Worm (Caenorhabditis elegans) whole organism, young adult: Measurements from ENCODE around the gene Y22D7AR.3.

Experiments used
- B0019.2 ChIP-seq: fragments of 200-800 bp; sonication (Bioruptor generic); conservative IDR thresholded peaks from 2 replicates; pipeline ENCODE4 v1.3.6; 2022; ENCODE audit warnings: missing genetic modification reagents, missing genetic modification characterization, missing compliant biosample characterization
- B0261.1 ChIP-seq: sonication (generic microtip); optimal IDR thresholded peaks from 2 replicates; lab custom pipeline; 2016; ENCODE audit warnings: mild to moderate bottlenecking, missing genetic modification characterization, moderate library complexity, missing compliant biosample characterization
- C06A6.2 ChIP-seq: fragments of 200-800 bp; sonication (Bioruptor generic); conservative IDR thresholded peaks from 2 replicates; pipeline ENCODE4 v1.3.6; 2022; ENCODE audit warnings: missing genetic modification characterization, missing compliant biosample characterization
- F39B2.1 ChIP-seq: fragments of 200-800 bp; sonication (Bioruptor generic); IDR thresholded peaks from 2 replicates; pipeline ENCODE4 v1.3.6; 2022; ENCODE audit warnings: missing genetic modification reagents, missing genetic modification characterization, missing compliant biosample characterization
- F49E8.2 ChIP-seq: sonication (generic microtip); optimal IDR thresholded peaks from 3 replicates; lab custom pipeline; 2017; ENCODE audit warnings: missing genetic modification characterization, mild to moderate bottlenecking, missing compliant biosample characterization, antibody characterized with exemption, moderate library complexity; ENCODE audit not compliant: insufficient read depth
- F52B5.7 ChIP-seq: sonication (generic microtip); optimal IDR thresholded peaks from 2 replicates; lab custom pipeline; 2016; ENCODE audit warnings: mild to moderate bottlenecking, missing genetic modification characterization, missing compliant biosample characterization
- F57C9.4 ChIP-seq: sonication (generic microtip); optimal IDR thresholded peaks from 2 replicates; lab custom pipeline; 2017; ENCODE audit warnings: mild to moderate bottlenecking, missing genetic modification characterization, missing compliant biosample characterization
- T07F8.4 ChIP-seq: sonication (generic microtip); optimal IDR thresholded peaks from 2 replicates; lab custom pipeline; 2016; ENCODE audit warnings: mild to moderate bottlenecking, missing genetic modification characterization, moderate library complexity, missing compliant biosample characterization
- Y53F4B.3 ChIP-seq: fragments of 200-800 bp; sonication (Bioruptor generic); IDR thresholded peaks from 2 replicates; pipeline ENCODE4 v1.3.6; 2022; ENCODE audit warnings: missing genetic modification reagents, missing genetic modification characterization, missing compliant biosample characterization
- Y53G8AR.9 ChIP-seq: fragments of 200-800 bp; sonication (Bioruptor generic); conservative IDR thresholded peaks from 2 replicates; pipeline ENCODE4 v1.3.6; 2022; ENCODE audit warnings: missing genetic modification reagents, missing genetic modification characterization, missing compliant biosample characterization
- Y56A3A.18 ChIP-seq: fragments of 200-800 bp; sonication (Bioruptor generic); IDR thresholded peaks from 2 replicates; pipeline ENCODE4 v1.3.6; 2022; ENCODE audit warnings: missing genetic modification reagents, missing genetic modification characterization, missing compliant biosample characterization
- Y79H2A.3 ChIP-seq: fragments of 200-800 bp; sonication (Bioruptor generic); conservative IDR thresholded peaks from 2 replicates; pipeline ENCODE4 v1.3.6; 2022; ENCODE audit warnings: missing genetic modification reagents, missing genetic modification characterization, missing compliant biosample characterization
- Y95B8A.8 ChIP-seq: fragments of 200-800 bp; sonication (Bioruptor generic); IDR thresholded peaks from 2 replicates; pipeline ENCODE4 v1.3.6; 2022; ENCODE audit warnings: missing genetic modification reagents, missing genetic modification characterization, missing compliant biosample characterization
- aptf-3 ChIP-seq: fragments of 200-800 bp; sonication (Bioruptor generic); IDR thresholded peaks from 2 replicates; pipeline ENCODE4 v1.3.6; 2022; ENCODE audit warnings: missing genetic modification characterization, missing compliant biosample characterization
- atf-7 ChIP-seq: sonication (generic microtip); optimal IDR thresholded peaks from 2 replicates; lab custom pipeline; 2017; ENCODE audit warnings: mild to moderate bottlenecking, missing genetic modification characterization, missing compliant biosample characterization
- athp-1 ChIP-seq: sonication (generic microtip); optimal IDR thresholded peaks from 2 replicates; lab custom pipeline; 2017; ENCODE audit warnings: mild to moderate bottlenecking, missing genetic modification characterization, missing compliant biosample characterization
- bed-2 ChIP-seq: fragments of 200-800 bp; sonication (Bioruptor generic); IDR thresholded peaks from 2 replicates; pipeline ENCODE4 v1.3.6; 2022; ENCODE audit warnings: missing genetic modification reagents, missing genetic modification characterization, missing compliant biosample characterization
- cebp-1 ChIP-seq, 2 experiments: fragments of 200-800 bp in 1 of 2; sonication (Bioruptor generic) in 1 of 2; sonication (generic microtip) in 1 of 2; IDR thresholded peaks in 1 of 2; optimal IDR thresholded peaks in 1 of 2; 2 replicates each; pipeline versions ENCODE4 v1.3.6 to Lab custom; 2017 to 2022; ENCODE audit warnings: missing compliant biosample characterization in 2 of 2, missing genetic modification characterization in 2 of 2, mild to moderate bottlenecking in 1 of 2, missing genetic modification reagents in 1 of 2, moderate library complexity in 1 of 2
- ceh-100 ChIP-seq: fragments of 200-800 bp; sonication (Bioruptor generic); IDR thresholded peaks from 2 replicates; pipeline ENCODE4 v1.3.6; 2022; ENCODE audit warnings: missing genetic modification reagents, missing genetic modification characterization, missing compliant biosample characterization
- ceh-91 ChIP-seq: fragments of 200-800 bp; sonication (Bioruptor generic); IDR thresholded peaks from 2 replicates; pipeline ENCODE4 v1.3.6; 2022; ENCODE audit warnings: missing genetic modification reagents, missing genetic modification characterization, missing compliant biosample characterization
- him-1 ChIP-seq: sonication (generic microtip); optimal IDR thresholded peaks from 2 replicates; lab custom pipeline; 2016; ENCODE audit warnings: missing genotype, missing genetic modification reagents, missing genetic modification characterization, missing compliant biosample characterization
- hmg-1.2 ChIP-seq: fragments of 200-800 bp; sonication (Bioruptor generic); IDR thresholded peaks from 2 replicates; pipeline ENCODE4 v1.3.6; 2022; ENCODE audit warnings: missing genetic modification reagents, missing genetic modification characterization, missing compliant biosample characterization
- hmg-20 ChIP-seq: fragments of 200-800 bp; sonication (Bioruptor generic); IDR thresholded peaks from 2 replicates; pipeline ENCODE4 v1.3.6; 2022; ENCODE audit warnings: missing genetic modification reagents, missing genetic modification characterization, missing compliant biosample characterization
- lin-40 ChIP-seq: sonication (generic microtip); optimal IDR thresholded peaks from 2 replicates; lab custom pipeline; 2016; ENCODE audit warnings: missing genetic modification characterization, mild to moderate bottlenecking, missing compliant biosample characterization, missing genotype, missing genetic modification reagents
- lsl-1 ChIP-seq: fragments of 200-800 bp; sonication (Bioruptor generic); optimal IDR thresholded peaks from 2 replicates; lab custom pipeline; 2018; ENCODE audit warnings: mild to moderate bottlenecking, missing genetic modification characterization, moderate library complexity, missing compliant biosample characterization
- lsy-27 ChIP-seq: sonication (generic microtip); optimal IDR thresholded peaks from 2 replicates; lab custom pipeline; 2017; ENCODE audit warnings: missing genetic modification characterization, mild to moderate bottlenecking, missing compliant biosample characterization, antibody characterized with exemption, missing genotype, borderline replicate concordance; ENCODE audit not compliant: insufficient read depth
- madf-10 ChIP-seq: sonication (generic microtip); optimal IDR thresholded peaks from 2 replicates; lab custom pipeline; 2016; ENCODE audit warnings: mild to moderate bottlenecking, missing genetic modification characterization, missing compliant biosample characterization
- madf-6 ChIP-seq: fragments of 200-800 bp; sonication (Bioruptor generic); IDR thresholded peaks from 2 replicates; pipeline ENCODE4 v1.3.6; 2022; ENCODE audit warnings: missing genetic modification reagents, missing genetic modification characterization, missing compliant biosample characterization
- madf-8 ChIP-seq: fragments of 200-800 bp; sonication (Bioruptor generic); conservative IDR thresholded peaks from 2 replicates; pipeline ENCODE4 v1.3.6; 2022; ENCODE audit warnings: missing genetic modification reagents, missing genetic modification characterization, missing compliant biosample characterization
- mel-28 ChIP-seq: sonication (generic microtip); optimal IDR thresholded peaks from 2 replicates; lab custom pipeline; 2016; ENCODE audit warnings: borderline replicate concordance, mild to moderate bottlenecking, missing genetic modification characterization, missing compliant biosample characterization
- mes-4 ChIP-seq: sonication (generic microtip); optimal IDR thresholded peaks from 2 replicates; lab custom pipeline; 2016; ENCODE audit warnings: missing genotype, missing genetic modification characterization, missing compliant biosample characterization
- nhr-27 ChIP-seq: fragments of 200-800 bp; sonication (Bioruptor generic); optimal IDR thresholded peaks from 2 replicates; lab custom pipeline; 2018; ENCODE audit warnings: mild to moderate bottlenecking, missing genetic modification characterization, moderate library complexity, missing compliant biosample characterization
- nhr-80 ChIP-seq: sonication (generic microtip); optimal IDR thresholded peaks from 2 replicates; lab custom pipeline; 2016; ENCODE audit warnings: missing genetic modification characterization, missing compliant biosample characterization
- pbrm-1 ChIP-seq: fragments of 200-800 bp; sonication (Bioruptor generic); IDR thresholded peaks from 2 replicates; pipeline ENCODE4 v1.3.6; 2022; ENCODE audit warnings: missing genetic modification reagents, missing genetic modification characterization, missing compliant biosample characterization
- pha-4 ChIP-seq: fragments of 150-350 bp; sonication (generic microtip); optimal IDR thresholded peaks from 2 replicates; lab custom pipeline; 2014; ENCODE audit warnings: missing biosample characterization, missing genetic modification reagents, missing genetic modification characterization
- repo-1 ChIP-seq: sonication (generic microtip); optimal IDR thresholded peaks from 2 replicates; lab custom pipeline; 2017; ENCODE audit warnings: mild to moderate bottlenecking, missing genetic modification characterization, missing compliant biosample characterization
- sdz-38 ChIP-seq: sonication (generic microtip); optimal IDR thresholded peaks from 2 replicates; lab custom pipeline; 2016; ENCODE audit warnings: missing genotype, missing genetic modification characterization, missing compliant biosample characterization
- sea-2 ChIP-seq: fragments of 200-800 bp; sonication (Bioruptor generic); IDR thresholded peaks from 2 replicates; pipeline ENCODE4 v1.3.6; 2022; ENCODE audit warnings: missing genetic modification characterization, missing compliant biosample characterization
- snpc-4 ChIP-seq, 5 experiments: fragments of 150-350 bp in 1 of 5; sonication (generic microtip) in 4 of 5; optimal IDR thresholded peaks; 2 replicates each; lab custom pipeline; 2014 to 2018; ENCODE audit warnings: missing genetic modification characterization in 5 of 5, missing biosample characterization in 3 of 5, antibody characterized with exemption in 2 of 5, mild to moderate bottlenecking in 2 of 5, missing compliant biosample characterization in 2 of 5, missing genotype in 2 of 5, moderate library complexity in 2 of 5, missing genetic modification reagents in 1 of 5
- somi-1 ChIP-seq: fragments of 200-800 bp; sonication (Bioruptor generic); optimal IDR thresholded peaks from 2 replicates; lab custom pipeline; 2018; ENCODE audit warnings: mild to moderate bottlenecking, missing genetic modification characterization, missing compliant biosample characterization
- tbp1 ChIP-seq: fragments of 200-800 bp; sonication (Bioruptor generic); optimal IDR thresholded peaks from 2 replicates; lab custom pipeline; 2018; ENCODE audit warnings: mild to moderate bottlenecking, missing genetic modification characterization, missing compliant biosample characterization
- unc-130 ChIP-seq: sonication (generic microtip); optimal IDR thresholded peaks from 2 replicates; lab custom pipeline; 2016; ENCODE audit warnings: missing genetic modification reagents, missing genetic modification characterization, missing compliant biosample characterization
- unc-62 ChIP-seq: fragments of 150-350 bp; optimal IDR thresholded peaks from 2 replicates; lab custom pipeline; 2014; ENCODE audit warnings: missing biosample characterization, missing genetic modification reagents, missing genetic modification characterization
- ztf-18 ChIP-seq: sonication (generic microtip); optimal IDR thresholded peaks from 2 replicates; lab custom pipeline; 2016; ENCODE audit warnings: missing genotype, mild to moderate bottlenecking, missing genetic modification characterization, missing compliant biosample characterization
- ztf-22 ChIP-seq: fragments of 200-800 bp; sonication (Bioruptor generic); optimal IDR thresholded peaks from 2 replicates; lab custom pipeline; 2018; ENCODE audit warnings: mild to moderate bottlenecking, missing genetic modification characterization, moderate library complexity, missing compliant biosample characterization
- ztf-6 ChIP-seq: fragments of 200-800 bp; sonication (Bioruptor generic); IDR thresholded peaks from 2 replicates; pipeline ENCODE4 v1.3.6; 2022; ENCODE audit warnings: missing genetic modification reagents, missing genetic modification characterization, missing compliant biosample characterization

Y22D7AR.3 gene

DNA sequence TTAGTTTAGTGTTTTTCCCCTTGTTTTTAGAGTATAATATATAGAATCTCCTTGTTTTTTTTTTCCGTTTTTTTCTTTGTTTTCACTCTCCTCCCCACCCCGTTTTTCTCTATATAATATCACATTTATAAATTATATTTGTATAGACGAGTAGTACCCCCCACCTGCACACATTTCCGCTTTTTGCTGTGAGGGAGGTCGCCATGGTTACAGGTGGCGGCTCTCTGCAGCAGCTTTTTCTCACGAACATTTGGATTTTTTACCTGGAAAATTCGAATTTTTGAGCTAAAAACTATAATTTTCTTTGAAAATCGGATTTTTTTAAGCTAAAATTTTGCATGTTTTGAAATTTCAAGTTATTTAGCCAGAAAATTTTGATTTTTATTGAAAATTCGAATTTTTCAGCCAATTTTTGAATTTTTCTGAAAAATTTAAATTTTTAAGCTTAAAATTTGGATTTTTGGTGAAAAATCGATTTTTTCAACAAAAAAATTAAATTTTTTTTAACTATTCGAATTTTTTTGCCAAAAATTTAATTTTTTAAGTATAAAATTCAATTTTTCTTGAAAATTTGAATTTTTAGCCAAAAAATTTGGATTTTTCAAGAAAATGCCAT is 39.9 kb downstream of the Y22D7AR.3 start (continued):
- TF ChIP-seq pbrm-1 (GFP tag; lab: Robert Waterston, UW) (0 out of 2 replicates have a peak, but pooled peaks have one; percentile 56), Y79H2A.3 (no peak), madf-10 (peak; percentile 32), Y53G8AR.9 (GFP tag; lab: Robert Waterston, UW) (peak; percentile 69; the same call in 1 of the 2 replicates), sdz-38 (tag; lab: Kevin White, UChicago) (no peak), athp-1 (tag; lab: Kevin White, UChicago) (peak; percentile 91), sea-2 (GFP tag; lab: Robert Waterston, UW) (no peak), ztf-18 (peak; percentile 31), ceh-91 (GFP tag; lab: Robert Waterston, UW) (no peak), lsl-1 (peak; percentile 52), tbp1 (GFP tag; lab: Kevin White, UChicago) (peak; percentile 36), Y56A3A.18 (GFP tag; lab: Robert Waterston, UW) (peak; percentile 71), nhr-80 (tag; lab: Kevin White, UChicago) (no peak), unc-62 (GFP tag; lab: Kevin White, UChicago) (no peak), T07F8.4 (tag; lab: Kevin White, UChicago) (peak; percentile 14), pha-4 (tag; lab: Kevin White, UChicago) (no peak), ztf-6 (GFP tag; lab: Robert Waterston, UW) (no peak), C06A6.2 (no peak), aptf-3 (GFP tag; lab: Robert Waterston, UW) (peak; percentile 82; the same call in 1 of the 2 replicates), nhr-27 (tag; lab: Kevin White, UChicago) (no peak), lsy-27 (tag; lab: Kevin White, UChicago) (no peak), atf-7 (tag; lab: Kevin White, UChicago) (peak; percentile 66), hmg-1.2 (GFP tag; lab: Robert Waterston, UW) (peak; percentile 15; the same call in 1 of the 2 replicates), Y95B8A.8 (GFP tag; lab: Robert Waterston, UW) (no peak), F52B5.7 (peak; percentile 89), F57C9.4 (peak; percentile 36), F49E8.2 (peak; percentile 74), bed-2 (GFP tag; lab: Robert Waterston, UW) (no peak), madf-8 (GFP tag; lab: Robert Waterston, UW) (no peak), cebp-1 (GFP tag; IDR thresholded peaks at IDR 0.05; lab: Robert Waterston, UW) (no peak), cebp-1 (tag; optimal IDR thresholded peaks at IDR 0.05; lab: Kevin White, UChicago) (peak; percentile 56), snpc-4 (GFP tag; optimal IDR thresholded peaks at IDR 0.05; lab: Kevin White, UChicago) (no peak), snpc-4 (tag; optimal IDR thresholded peaks at IDR 0.05; lab: Kevin White, UChicago) (no peak), ztf-22 (GFP tag; lab: Kevin White, UChicago) (no peak), him-1 (tag; lab: Kevin White, UChicago) (no peak), lin-40 (tag; lab: Kevin White, UChicago) (no peak), hmg-20 (GFP tag; lab: Robert Waterston, UW) (0 out of 2 replicates have a peak, but pooled peaks have one; percentile 19), F39B2.1 (GFP tag; lab: Robert Waterston, UW) (0 out of 2 replicates have a peak, but pooled peaks have one; percentile 66), mes-4 (tag; lab: Kevin White, UChicago) (no peak), B0261.1 (tag; lab: Kevin White, UChicago) (peak; percentile 21), Y53F4B.3 (GFP tag; lab: Robert Waterston, UW) (no peak), somi-1 (GFP tag; lab: Kevin White, UChicago) (no peak), repo-1 (tag; lab: Kevin White, UChicago) (no peak), unc-130 (GFP tag; lab: Kevin White, UChicago) (no peak), ceh-100 (GFP tag; lab: Robert Waterston, UW) (peak; percentile 25; the same call in 1 of the 2 replicates), B0019.2 (no peak), madf-6 (GFP tag; lab: Robert Waterston, UW) (peak; percentile 66), mel-28 (no peak)
